Fruit fly (Drosophila melanogaster) Kc167 (cell line): ENCODE measurements around the gene CG11980.

ENCODE experiments used
- Sin3A ChIP-seq: fragments of >200 bp; optimal IDR thresholded peaks from 2 replicates; lab custom pipeline; 2018; ENCODE audit warnings: missing external identifiers
- h ChIP-seq: fragments of >200 bp; optimal IDR thresholded peaks from 3 replicates; lab custom pipeline; 2018; ENCODE audit warnings: missing external identifiers
- psq ChIP-seq: fragments of >200 bp; optimal IDR thresholded peaks from 2 replicates; lab custom pipeline; 2017; ENCODE audit warnings: missing external identifiers
- ttk ChIP-seq: sonication (Bioruptor generic); optimal IDR thresholded peaks from 2 replicates; lab custom pipeline; 2017; ENCODE audit warnings: missing external identifiers

DNA sequence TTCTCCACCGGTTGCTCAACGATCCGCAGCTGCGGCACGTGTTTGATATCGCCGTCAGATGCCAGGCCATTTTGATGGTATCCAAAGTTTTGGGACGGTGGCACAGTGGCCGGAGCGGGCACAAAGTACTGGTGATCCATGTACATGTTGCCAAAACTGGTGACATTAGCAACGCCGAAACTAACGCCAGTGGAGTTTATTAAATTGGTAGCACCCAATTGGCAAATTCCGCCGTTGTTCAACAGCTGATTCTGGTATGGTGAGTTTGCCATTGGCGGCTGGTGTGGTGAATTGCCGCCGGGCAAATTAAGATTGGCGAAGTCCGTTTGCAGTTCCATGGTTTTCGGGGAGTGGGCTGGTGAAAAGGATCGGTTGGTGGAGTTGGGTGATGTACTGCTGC, 43.1 kb downstream of the CG11980 start:
- TF ChIP-seq Sin3A (lab: Kevin White, UChicago): no peak
- no peak for TF ChIP-seq h
- no peak for TF ChIP-seq psq (lab: Kevin White, UChicago)
- TF ChIP-seq ttk (lab: Kevin White, UChicago): no peak
